Fruit fly (Drosophila melanogaster): ENCODE data around the gene HDAC4.

- no peak for TF ChIP-seq h (optimal IDR thresholded peaks at IDR 0.05)
- no peak for TF ChIP-seq ttk (optimal IDR thresholded peaks at IDR 0.05)
- no peak for TF ChIP-seq psq (optimal IDR thresholded peaks at IDR 0.05)
- TF ChIP-seq Sin3A (optimal IDR thresholded peaks at IDR 0.05) = no peak
- TF ChIP-seq Myc (optimal IDR thresholded peaks at IDR 0.05) = no peak
These were observed at the start of gene HDAC4, which contains the start of gene CG15743 for dm6 chrX:13285001-13285748.
